Fruit fly (Drosophila melanogaster) whole organism, embryonic: Measurements from ENCODE around the gene CG2124.
A peak's percentile ranks its signal among the peaks of the same experiment; 100 is the strongest.

Source experiments
- Blimp-1 ChIP-seq: fragments of 200-800 bp; sonication (Bioruptor generic); optimal IDR thresholded peaks from 3 replicates; lab custom pipeline; 2018; ENCODE audit warnings: missing biosample characterization, missing genetic modification characterization, mild to moderate bottlenecking, moderate library complexity, missing genetic modification reagents
- C15 ChIP-seq: fragments of 200-800 bp; sonication (Bioruptor generic); IDR thresholded peaks from 3 replicates; pipeline ENCODE4 v1.3.6; 2022; ENCODE audit warnings: missing biosample characterization, missing genetic modification characterization
- CG10654 ChIP-seq: fragments of 200-800 bp; sonication (Bioruptor generic); optimal IDR thresholded peaks from 2 replicates; lab custom pipeline; 2016; ENCODE audit warnings: missing biosample characterization, missing genetic modification characterization
- CG10979 ChIP-seq: fragments of 200-800 bp; sonication (Bioruptor generic); optimal IDR thresholded peaks from 2 replicates; lab custom pipeline; 2018; ENCODE audit warnings: missing biosample characterization, mild to moderate bottlenecking, missing genetic modification characterization, moderate library complexity
- CG11723 ChIP-seq: fragments of 200-800 bp; sonication (Bioruptor generic); optimal IDR thresholded peaks from 2 replicates; lab custom pipeline; 2017; ENCODE audit warnings: missing biosample characterization, mild to moderate bottlenecking, missing genetic modification characterization
- CG12104 ChIP-seq: fragments of 200-800 bp; sonication (Bioruptor generic); optimal IDR thresholded peaks from 3 replicates; lab custom pipeline; 2016; ENCODE audit warnings: missing biosample characterization, missing genetic modification characterization
- CG15269 ChIP-seq: fragments of 200-800 bp; sonication (Bioruptor generic); optimal IDR thresholded peaks from 2 replicates; lab custom pipeline; 2018; ENCODE audit warnings: missing biosample characterization, mild to moderate bottlenecking, missing genetic modification characterization, moderate library complexity
- CG1603 ChIP-seq: fragments of 200-800 bp; sonication (Bioruptor generic); optimal IDR thresholded peaks from 2 replicates; lab custom pipeline; 2019; ENCODE audit warnings: missing biosample characterization, mild to moderate bottlenecking, missing genetic modification characterization, moderate library complexity
- CG16779 ChIP-seq: fragments of 200-800 bp; sonication (Bioruptor generic); IDR thresholded peaks from 2 replicates; pipeline ENCODE4 v1.3.6; 2022; ENCODE audit warnings: missing biosample characterization, missing genetic modification characterization
- CG1832 ChIP-seq: fragments of 200-800 bp; sonication (Bioruptor generic); optimal IDR thresholded peaks from 2 replicates; lab custom pipeline; 2017; ENCODE audit warnings: missing biosample characterization, mild to moderate bottlenecking, missing genetic modification characterization, inconsistent platforms
- CG18476 ChIP-seq: fragments of 200-800 bp; sonication (Bioruptor generic); optimal IDR thresholded peaks from 2 replicates; lab custom pipeline; 2016; ENCODE audit warnings: missing biosample characterization, mild to moderate bottlenecking, missing genetic modification characterization
- CG4404 ChIP-seq: fragments of 200-800 bp; sonication (Bioruptor generic); IDR thresholded peaks from 2 replicates; pipeline ENCODE4 v1.3.6; 2022; ENCODE audit warnings: missing biosample characterization, missing genetic modification characterization
- CG5180 ChIP-seq: fragments of 200-800 bp; sonication (Bioruptor generic); optimal IDR thresholded peaks from 3 replicates; lab custom pipeline; 2017; ENCODE audit warnings: missing biosample characterization, missing genetic modification characterization, mild to moderate bottlenecking, moderate library complexity, missing genetic modification reagents
- CG6689 ChIP-seq: fragments of 200-800 bp; sonication (Bioruptor generic); IDR thresholded peaks from 2 replicates; pipeline ENCODE4 v1.3.6; 2022; ENCODE audit warnings: missing biosample characterization, missing genetic modification characterization
- CG8290 ChIP-seq, 3 experiments: fragments of 200-800 bp; sonication (Bioruptor generic); optimal IDR thresholded peaks; 2 replicates each; lab custom pipeline; 2016 to 2019; ENCODE audit warnings: missing biosample characterization in 3 of 3, missing genetic modification characterization in 3 of 3, mild to moderate bottlenecking in 2 of 3, moderate library complexity in 1 of 3
- CG8944 ChIP-seq: fragments of 200-800 bp; sonication (Bioruptor generic); optimal IDR thresholded peaks from 3 replicates; lab custom pipeline; 2016; ENCODE audit warnings: missing biosample characterization, missing genetic modification characterization
- CG9727 ChIP-seq: fragments of 200-800 bp; sonication (Bioruptor generic); optimal IDR thresholded peaks from 3 replicates; lab custom pipeline; 2017; ENCODE audit warnings: missing biosample characterization, mild to moderate bottlenecking, missing genetic modification characterization
- Deaf1 ChIP-seq: fragments of 200-800 bp; optimal IDR thresholded peaks from 3 replicates; lab custom pipeline; 2019; ENCODE audit warnings: missing biosample characterization, mild to moderate bottlenecking, missing genetic modification characterization, moderate library complexity
- Dip2 ChIP-seq: fragments of 200-800 bp; sonication (Bioruptor generic); IDR thresholded peaks from 2 replicates; pipeline ENCODE4 v1.3.6; 2022; ENCODE audit warnings: missing biosample characterization, missing genetic modification characterization
- Drgx ChIP-seq: fragments of 200-800 bp; sonication (Bioruptor generic); IDR thresholded peaks from 2 replicates; pipeline ENCODE4 v1.3.6; 2022; ENCODE audit warnings: missing biosample characterization, missing genetic modification characterization
- GATAe ChIP-seq: fragments of 200-800 bp; sonication (Bioruptor generic); conservative IDR thresholded peaks from 2 replicates; pipeline ENCODE4 v1.3.6; 2022; ENCODE audit warnings: missing biosample characterization, missing genetic modification characterization
- Med ChIP-seq: fragments of 200-800 bp; sonication (Bioruptor generic); peaks from one replicate; lab custom pipeline; 2016; ENCODE audit warnings: missing biosample characterization, missing genetic modification characterization, mild to moderate bottlenecking, inconsistent platforms, moderate library complexity
- Nf-YA ChIP-seq: fragments of 200-800 bp; sonication (Bioruptor generic); IDR thresholded peaks from 2 replicates; pipeline ENCODE4 v1.3.6; 2022; ENCODE audit warnings: missing biosample characterization, missing genetic modification characterization
- Pdp1 ChIP-seq, 2 experiments: fragments of 200-800 bp; sonication (Bioruptor generic); optimal IDR thresholded peaks; 3 replicates each; lab custom pipeline; 2016; ENCODE audit warnings: missing biosample characterization in 2 of 2, missing genetic modification characterization in 2 of 2, mild to moderate bottlenecking in 1 of 2, moderate library complexity in 1 of 2
- Xrp1 ChIP-seq: fragments of 200-800 bp; sonication (Bioruptor generic); IDR thresholded peaks from 2 replicates; pipeline ENCODE4 v1.3.6; 2022; ENCODE audit warnings: missing biosample characterization, missing genetic modification characterization
- ato ChIP-seq: fragments of 200-800 bp; sonication (Bioruptor generic); IDR thresholded peaks from 2 replicates; pipeline ENCODE4 v1.3.6; 2022; ENCODE audit warnings: missing biosample characterization, missing genetic modification characterization; ENCODE audit not compliant: partially characterized antibody
- caup ChIP-seq: fragments of 200-800 bp; sonication (Bioruptor generic); optimal IDR thresholded peaks from 3 replicates; lab custom pipeline; 2017; ENCODE audit warnings: missing biosample characterization, mild to moderate bottlenecking, missing genetic modification characterization, moderate library complexity; ENCODE audit not compliant: severe bottlenecking
- dati ChIP-seq: fragments of 200-800 bp; sonication (Bioruptor generic); IDR thresholded peaks from 2 replicates; pipeline ENCODE4 v1.3.6; 2022; ENCODE audit warnings: missing biosample characterization, missing genetic modification characterization
- disco-r ChIP-seq: fragments of 200-800 bp; sonication (Bioruptor generic); optimal IDR thresholded peaks from 2 replicates; lab custom pipeline; 2016; ENCODE audit warnings: missing biosample characterization, missing genetic modification characterization
- dmrt11E ChIP-seq: fragments of 200-800 bp; sonication (Bioruptor generic); optimal IDR thresholded peaks from 3 replicates; lab custom pipeline; 2018; ENCODE audit warnings: missing biosample characterization, mild to moderate bottlenecking, missing genetic modification characterization, moderate library complexity
- dmrt99B ChIP-seq: fragments of 200-800 bp; sonication (Bioruptor generic); optimal IDR thresholded peaks from 2 replicates; lab custom pipeline; 2018; ENCODE audit warnings: missing biosample characterization, mild to moderate bottlenecking, missing genetic modification characterization, moderate library complexity
- ems ChIP-seq: fragments of 200-800 bp; sonication (Bioruptor generic); optimal IDR thresholded peaks from 3 replicates; lab custom pipeline; 2016; ENCODE audit warnings: missing biosample characterization, missing genetic modification characterization
- esg ChIP-seq: fragments of 200-800 bp; sonication (Bioruptor generic); conservative IDR thresholded peaks from 2 replicates; pipeline ENCODE4 v1.3.6; 2022; ENCODE audit warnings: missing biosample characterization, missing genetic modification characterization
- gem ChIP-seq: fragments of 200-800 bp; sonication (Bioruptor generic); optimal IDR thresholded peaks from 2 replicates; lab custom pipeline; 2019; ENCODE audit warnings: missing biosample characterization, mild to moderate bottlenecking, missing genetic modification characterization, moderate library complexity
- grau ChIP-seq: fragments of 200-800 bp; optimal IDR thresholded peaks from 3 replicates; lab custom pipeline; 2019; ENCODE audit warnings: missing biosample characterization, mild to moderate bottlenecking, missing genetic modification characterization, moderate library complexity
- gsb ChIP-seq: fragments of 200-800 bp; sonication (Bioruptor generic); IDR thresholded peaks from 2 replicates; pipeline ENCODE4 v1.3.6; 2022; ENCODE audit warnings: missing biosample characterization, missing genetic modification characterization
- lmd ChIP-seq: fragments of 200-800 bp; sonication (Bioruptor generic); IDR thresholded peaks from 2 replicates; pipeline ENCODE4 v1.3.6; 2022; ENCODE audit warnings: missing biosample characterization, missing genetic modification characterization
- nerfin-2 ChIP-seq: fragments of 200-800 bp; sonication (Bioruptor generic); IDR thresholded peaks from 2 replicates; pipeline ENCODE4 v1.3.6; 2022; ENCODE audit warnings: missing biosample characterization, missing genetic modification characterization; ENCODE audit not compliant: partially characterized antibody
- nom ChIP-seq: fragments of 200-800 bp; sonication (Bioruptor generic); optimal IDR thresholded peaks from 2 replicates; lab custom pipeline; 2017; ENCODE audit warnings: missing biosample characterization, missing genetic modification characterization, mild to moderate bottlenecking, moderate library complexity, missing genetic modification reagents
- phol ChIP-seq: fragments of 200-800 bp; sonication (Bioruptor generic); optimal IDR thresholded peaks from 3 replicates; lab custom pipeline; 2018; ENCODE audit warnings: missing biosample characterization, mild to moderate bottlenecking, missing genetic modification characterization, moderate library complexity
- prd ChIP-seq, 3 experiments: fragments of >200 bp in 2 of 3; fragments of 200-800 bp in 1 of 3; sonication (Bioruptor generic) in 1 of 3; optimal IDR thresholded peaks in 2 of 3; IDR thresholded peaks in 1 of 3; 2 replicates in 2 of 3; 3 replicates in 1 of 3; pipeline versions ENCODE4 v1.3.6 to Lab custom; 2017 to 2022; ENCODE audit warnings: missing biosample characterization in 1 of 3, missing genetic modification characterization in 1 of 3
- ro ChIP-seq: fragments of 200-800 bp; sonication (Bioruptor generic); IDR thresholded peaks from 2 replicates; pipeline ENCODE4 v1.3.6; 2022; ENCODE audit warnings: missing biosample characterization, missing genetic modification characterization
- sens ChIP-seq: fragments of 200-800 bp; sonication (Bioruptor generic); peaks from one replicate; lab custom pipeline; 2016; ENCODE audit warnings: missing biosample characterization, missing genetic modification characterization
- sisA ChIP-seq: fragments of 200-800 bp; sonication (Bioruptor generic); IDR thresholded peaks from 2 replicates; pipeline ENCODE4 v1.3.6; 2022; ENCODE audit warnings: missing biosample characterization, missing genetic modification characterization
- sqz ChIP-seq: fragments of 200-800 bp; sonication (Bioruptor generic); optimal IDR thresholded peaks from 3 replicates; lab custom pipeline; 2018; ENCODE audit warnings: missing biosample characterization, mild to moderate bottlenecking, missing genetic modification characterization
- tio ChIP-seq: fragments of 200-800 bp; sonication (Bioruptor generic); optimal IDR thresholded peaks from 2 replicates; lab custom pipeline; 2017; ENCODE audit warnings: missing biosample characterization, missing genetic modification characterization, inconsistent platforms
- tll ChIP-seq, 2 experiments: fragments of 200-800 bp in 1 of 2; fragments of >200 bp in 1 of 2; sonication (Bioruptor generic) in 1 of 2; optimal IDR thresholded peaks; 2 replicates each; lab custom pipeline; 2017 to 2019; ENCODE audit warnings: missing biosample characterization in 2 of 2, missing genetic modification characterization in 2 of 2, mild to moderate bottlenecking in 1 of 2, moderate library complexity in 1 of 2
- toy ChIP-seq: fragments of 200-800 bp; sonication (Bioruptor generic); IDR thresholded peaks from 2 replicates; pipeline ENCODE4 v1.3.6; 2022; ENCODE audit warnings: missing biosample characterization, missing genetic modification characterization
- vnd ChIP-seq: fragments of 200-800 bp; sonication (Bioruptor generic); IDR thresholded peaks from 3 replicates; pipeline ENCODE4 v1.3.6; 2022; ENCODE audit warnings: missing biosample characterization, missing genetic modification characterization; ENCODE audit not compliant: partially characterized antibody

CG2124 gene

DNA sequence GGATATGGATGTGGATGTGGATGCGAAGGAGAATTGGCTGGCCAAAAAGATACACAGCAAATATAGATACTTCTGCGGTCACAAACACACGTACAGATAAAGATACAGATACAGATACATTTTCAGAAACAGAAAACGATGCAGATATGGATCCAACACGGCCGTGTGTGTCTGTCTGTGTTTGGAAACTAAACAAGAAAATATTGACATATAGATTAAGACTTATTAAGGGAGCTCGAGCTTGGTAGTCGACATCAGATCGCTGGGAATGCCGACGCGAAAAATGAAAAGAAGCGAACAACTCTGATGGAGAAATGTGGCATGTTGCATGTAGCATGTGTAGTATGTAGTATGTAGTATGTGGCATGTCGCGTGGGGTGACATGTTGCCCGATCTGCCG is 13.9 kb upstream of the CG2124 start (continued):
- peak; percentile 22 for TF ChIP-seq CG11723
- TF ChIP-seq Med: peak; percentile 65
- TF ChIP-seq gsb (GFP tag; lab: Robert Waterston, UW): no peak
- no peak for TF ChIP-seq CG5180 (GFP tag; lab: Kevin White, UChicago)
- TF ChIP-seq dati (GFP tag; lab: Robert Waterston, UW): no peak
- TF ChIP-seq CG15269: peak; percentile 23
- no peak for TF ChIP-seq GATAe
- TF ChIP-seq C15: no peak
- TF ChIP-seq caup: peak; percentile 22
- no peak for TF ChIP-seq CG16779
- no peak for TF ChIP-seq CG10654 (GFP tag; lab: Kevin White, UChicago)
- TF ChIP-seq CG12104 (GFP tag; lab: Kevin White, UChicago): no peak
- TF ChIP-seq Deaf1 (tag; lab: Kevin White, UChicago): no peak
- no peak for TF ChIP-seq Nf-YA
- TF ChIP-seq tll (GFP tag; optimal IDR thresholded peaks at IDR 0.05; lab: Kevin White, UChicago): no peak
- no peak for TF ChIP-seq CG18476 (GFP tag; lab: Kevin White, UChicago)
- TF ChIP-seq ro: no peak
- no peak for TF ChIP-seq ems (GFP tag; lab: Kevin White, UChicago)
- no peak for TF ChIP-seq CG4404 (GFP tag; lab: Robert Waterston, UW)
- peak; percentile 33 for TF ChIP-seq sqz
- no peak for TF ChIP-seq vnd (GFP tag; lab: Robert Waterston, UW)
- TF ChIP-seq Xrp1 (GFP tag; lab: Robert Waterston, UW): 0 out of 2 replicates have a peak, but pooled peaks have one; percentile 11
- no peak for TF ChIP-seq tio (GFP tag; lab: Kevin White, UChicago)
- no peak for TF ChIP-seq Drgx

dm6 chrX:10584461-10584860 is 11.5 kb upstream of the CG2124 start:
- peak; percentile 22 for TF ChIP-seq Blimp-1 (GFP tag; lab: Kevin White, UChicago)
- TF ChIP-seq CG10979 (tag; lab: Kevin White, UChicago): peak; percentile 5
- no peak for TF ChIP-seq disco-r (GFP tag; lab: Kevin White, UChicago)
- TF ChIP-seq CG9727 (GFP tag; lab: Kevin White, UChicago): peak; percentile 3
- TF ChIP-seq ato (GFP tag; lab: Robert Waterston, UW): no peak
- peak; percentile 50 for TF ChIP-seq grau (tag; lab: Kevin White, UChicago)
- no peak for TF ChIP-seq CG1832 (GFP tag; lab: Kevin White, UChicago)
- peak; percentile 78 for TF ChIP-seq sens (GFP tag; lab: Kevin White, UChicago)
- TF ChIP-seq sisA (GFP tag; lab: Robert Waterston, UW): 0 out of 2 replicates have a peak, but pooled peaks have one; percentile 6
- 0 out of 2 replicates have a peak, but pooled peaks have one; percentile 10 for TF ChIP-seq CG6689 (GFP tag; lab: Robert Waterston, UW)
- no peak for TF ChIP-seq Pdp1 (GFP tag; optimal IDR thresholded peaks at IDR 0.05; lab: Kevin White, UChicago)
- TF ChIP-seq prd (optimal IDR thresholded peaks at IDR 0.05; lab: Kevin White, UChicago): no peak
- peak; percentile 50; the same call in 2 of the 3 replicates for TF ChIP-seq prd (GFP tag; IDR thresholded peaks at IDR 0.05; lab: Robert Waterston, UW)
- TF ChIP-seq toy: no peak
- peak; percentile 48 for TF ChIP-seq nom (GFP tag; lab: Kevin White, UChicago)
- TF ChIP-seq dmrt99B (tag; lab: Kevin White, UChicago): peak; percentile 2
- TF ChIP-seq dmrt11E: peak; percentile 2
- no peak for TF ChIP-seq nerfin-2 (GFP tag; lab: Robert Waterston, UW)
- peak; percentile 10 for TF ChIP-seq phol (tag; lab: Kevin White, UChicago)
- TF ChIP-seq gem (tag; lab: Kevin White, UChicago): peak; percentile 44
- no peak for TF ChIP-seq Dip2 (GFP tag; lab: Robert Waterston, UW)
- peak; percentile 55; the same call in 1 of the 2 replicates for TF ChIP-seq Drgx
- TF ChIP-seq CG1603 (tag; lab: Kevin White, UChicago): peak; percentile 22
- no peak for TF ChIP-seq CG8290 (GFP tag; optimal IDR thresholded peaks at IDR 0.05; lab: Kevin White, UChicago)
- TF ChIP-seq CG8290 (tag; optimal IDR thresholded peaks at IDR 0.05; lab: Kevin White, UChicago): no peak
- no peak for TF ChIP-seq lmd
- TF ChIP-seq CG8944 (GFP tag; lab: Kevin White, UChicago): no peak
- peak; percentile 2 for TF ChIP-seq ems (GFP tag; lab: Kevin White, UChicago)
- peak; percentile 74 for TF ChIP-seq Med
- no peak for TF ChIP-seq esg (GFP tag; lab: Robert Waterston, UW)
